Fruit fly (Drosophila melanogaster) whole organism: ENCODE results near the gene CG15564.

Experiments
- CG8478 ChIP-seq: fragments of >200 bp; optimal IDR thresholded peaks from 2 replicates; lab custom pipeline; 2018; ENCODE audit warnings: inconsistent platforms
- Dll ChIP-seq: fragments of >200 bp; optimal IDR thresholded peaks from 2 replicates; lab custom pipeline; 2017
- EcR ChIP-seq, 2 experiments: fragments of >200 bp; optimal IDR thresholded peaks; 2 replicates each; lab custom pipeline; 2017; ENCODE audit warnings: missing biosample characterization in 2 of 2, missing genetic modification characterization in 2 of 2, missing genetic modification reagents in 2 of 2
- pan ChIP-seq: fragments of >200 bp; optimal IDR thresholded peaks from 2 replicates; lab custom pipeline; 2017
- psq ChIP-seq: fragments of >200 bp; optimal IDR thresholded peaks from 2 replicates; lab custom pipeline; 2017
- usp ChIP-seq: fragments of >200 bp; optimal IDR thresholded peaks from 2 replicates; lab custom pipeline; 2017; ENCODE audit warnings: missing biosample characterization, missing genetic modification characterization, mixed read lengths

The CG15564 gene

DNA sequence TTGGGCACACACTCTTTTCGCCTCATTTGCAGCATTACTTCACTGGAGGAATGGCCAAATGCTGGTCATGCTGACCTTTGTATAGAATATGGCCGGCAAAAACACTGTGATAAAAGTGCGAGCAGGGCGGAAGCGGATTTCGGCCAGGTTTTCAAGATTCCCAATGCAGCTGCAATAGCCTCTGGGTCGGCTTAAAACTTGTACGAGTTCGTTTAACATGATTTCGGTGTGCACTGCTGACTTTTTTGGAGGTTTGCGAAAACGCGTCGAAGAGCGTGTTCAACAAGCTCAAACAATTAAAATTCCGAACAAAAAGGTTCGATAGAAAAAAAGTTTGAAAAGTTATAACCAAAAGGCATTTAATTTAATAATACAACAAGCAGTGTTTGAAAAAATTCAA is 24.5 kb downstream of the CG15564 start, which contains the start of gene chp:
TSS of gene chp (minus strand) at position 101 of the 400 bp plus-strand sequence.
- TF ChIP-seq EcR (GFP tag; optimal IDR thresholded peaks at IDR 0.05; lab: Kevin White, UChicago), result no peak
- no peak for TF ChIP-seq Dll (lab: Kevin White, UChicago)
- TF ChIP-seq usp (GFP tag; lab: Kevin White, UChicago), result no peak
- no peak for TF ChIP-seq psq
- TF ChIP-seq pan, result no peak
- TF ChIP-seq CG8478, result no peak

DNA sequence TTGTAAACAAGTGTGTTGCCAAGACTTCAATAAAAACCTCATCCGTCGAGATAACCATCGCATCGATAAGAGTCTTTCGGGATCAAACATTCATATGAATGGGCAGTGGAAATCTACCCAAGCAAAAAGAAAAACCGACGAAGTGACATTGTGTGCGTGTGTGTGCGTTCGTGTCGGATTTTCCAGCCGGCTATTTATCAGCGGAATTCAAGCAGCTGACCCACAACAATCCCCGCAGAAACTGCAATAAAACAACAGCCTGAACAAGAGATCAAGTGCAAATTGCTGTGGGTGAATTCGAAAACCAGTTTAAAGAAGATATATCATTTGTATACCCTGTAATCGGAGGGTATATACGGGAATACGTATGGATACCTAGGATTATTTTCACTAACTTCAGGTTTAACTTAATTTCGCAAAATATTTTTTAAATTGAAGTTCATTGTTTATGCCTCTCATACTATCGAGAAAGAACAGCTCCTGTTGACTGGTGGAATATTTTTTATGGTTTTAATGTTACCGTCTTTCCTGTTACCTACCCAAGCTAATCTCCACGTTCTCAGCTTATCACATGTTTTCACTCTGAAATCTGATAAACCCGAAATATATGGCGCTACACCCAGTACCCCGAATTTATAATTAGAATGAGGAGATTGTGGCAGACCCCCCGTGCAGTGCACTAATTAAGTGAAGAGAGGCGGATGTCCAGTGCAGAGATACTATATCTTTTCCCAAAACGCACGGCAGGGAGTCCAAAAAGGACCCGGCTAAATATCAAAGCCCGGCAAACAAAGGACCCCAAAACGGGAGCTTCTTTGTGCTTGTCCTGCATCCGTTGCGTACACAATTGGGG is 37.8 kb downstream of the CG15564 start:
- TF ChIP-seq pan, result peak; percentile 61
- TF ChIP-seq Dll (lab: Kevin White, UChicago), result no peak

dm6 chr3R:31196731-31197130 is 38.4 kb downstream of the CG15564 start, which contains the start of gene CG1544:
TSS of gene CG1544 (plus strand) at chr3R:31196916.
- no peak for TF ChIP-seq psq
- no peak for TF ChIP-seq pan
- TF ChIP-seq usp (GFP tag; lab: Kevin White, UChicago), result no peak
- TF ChIP-seq Dll (lab: Kevin White, UChicago), result no peak
- no peak for TF ChIP-seq EcR (GFP tag; optimal IDR thresholded peaks at IDR 0.05; lab: Kevin White, UChicago)
- TF ChIP-seq CG8478, result no peak

- no peak for TF ChIP-seq Dll (lab: Kevin White, UChicago)
Observed at dm6 chr3R:31195695-31196113, 39.5 kb downstream of the CG15564 start, which contains the start of gene mesh. TSS of gene mesh (minus strand) at chr3R:31195762.

dm6 chr3R:31194627-31195026 is 40.5 kb downstream of the CG15564 start:
- TF ChIP-seq EcR (GFP tag; optimal IDR thresholded peaks at IDR 0.05; lab: Kevin White, UChicago) (no peak), psq (no peak), CG8478 (no peak), pan (no peak), usp (GFP tag; lab: Kevin White, UChicago) (no peak), Dll (lab: Kevin White, UChicago) (no peak)

dm6 chr3R:31193062-31193461 is 42.1 kb downstream of the CG15564 start, which contains the start of gene bnk:
TSS of gene bnk (plus strand) at chr3R:31193362.
- TF ChIP-seq psq, result no peak
- TF ChIP-seq pan, result no peak
- no peak for TF ChIP-seq CG8478
